Fruit fly (Drosophila melanogaster): ENCODE results near the gene Aldh7A1.
A peak's percentile ranks its signal among the peaks of the same experiment; 100 is the strongest.

Gene Aldh7A1

DNA sequence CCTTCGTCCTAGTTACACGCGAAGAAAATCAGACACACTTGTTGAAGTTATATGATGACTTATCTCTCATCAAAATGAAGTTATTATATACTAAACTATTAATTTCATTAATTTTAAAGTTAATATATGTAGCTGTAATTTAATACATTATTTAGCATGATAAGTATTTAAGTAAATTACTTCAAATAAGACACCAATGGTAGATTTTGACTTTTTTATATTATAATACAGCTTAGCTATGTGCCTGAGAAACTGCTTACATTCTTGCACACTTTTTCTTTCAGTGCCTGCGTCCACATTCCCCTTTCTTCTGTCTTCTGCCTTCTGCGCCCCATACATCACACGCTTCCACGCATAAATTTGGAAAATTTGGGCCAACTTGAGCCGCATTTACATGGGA is 17.1 kb downstream of the Aldh7A1 start (continued):
- no peak for TF ChIP-seq Elba2 (GFP tag; optimal IDR thresholded peaks at IDR 0.05)
- TF ChIP-seq dm (GFP tag; optimal IDR thresholded peaks at IDR 0.05), result no peak
- TF ChIP-seq CG17568 (GFP tag; optimal IDR thresholded peaks at IDR 0.05), result no peak
- TF ChIP-seq Aef1 (GFP tag; IDR thresholded peaks at IDR 0.05), result no peak
- no peak for TF ChIP-seq CG11695 (GFP tag; IDR thresholded peaks at IDR 0.05)
- no peak for TF ChIP-seq crc (GFP tag; optimal IDR thresholded peaks at IDR 0.05)
- no peak for TF ChIP-seq rib (GFP tag; IDR thresholded peaks at IDR 0.05)
- no peak for TF ChIP-seq CG14667 (GFP tag; IDR thresholded peaks at IDR 0.05)
- no peak for TF ChIP-seq Dek (tag; optimal IDR thresholded peaks at IDR 0.05)
- no peak for TF ChIP-seq cato (GFP tag; optimal IDR thresholded peaks at IDR 0.05; ENCODE audit: borderline replicate concordance)
- TF ChIP-seq CG17385 (GFP tag; optimal IDR thresholded peaks at IDR 0.05), result peak; percentile 8
- no peak for TF ChIP-seq fd102C (GFP tag; optimal IDR thresholded peaks at IDR 0.05)
- TF ChIP-seq bsh (GFP tag; optimal IDR thresholded peaks at IDR 0.05), result peak in 1 of 2 experiments; percentile 47
- TF ChIP-seq psq (GFP tag; optimal IDR thresholded peaks at IDR 0.05), result no peak
- no peak for TF ChIP-seq CG12299 (tag; optimal IDR thresholded peaks at IDR 0.05)
- peak; percentile 5 for TF ChIP-seq CG6765 (GFP tag; optimal IDR thresholded peaks at IDR 0.05)
- no peak for TF ChIP-seq scrt (GFP tag; optimal IDR thresholded peaks at IDR 0.05)
- no peak for TF ChIP-seq CG6254 (GFP tag; optimal IDR thresholded peaks at IDR 0.05)
- no peak for TF ChIP-seq MESR4 (GFP tag; optimal IDR thresholded peaks at IDR 0.05)
- TF ChIP-seq CG14965 (GFP tag; optimal IDR thresholded peaks at IDR 0.05; ENCODE audit: borderline replicate concordance), result no peak
- TF ChIP-seq BtbVII (GFP tag; optimal IDR thresholded peaks at IDR 0.05), result no peak
- TF ChIP-seq Xrp1 (GFP tag; IDR thresholded peaks at IDR 0.05), result peak; percentile 27; the same call in 1 of the 2 replicates
- peak; percentile 55 for TF ChIP-seq grau (tag; optimal IDR thresholded peaks at IDR 0.05)
- TF ChIP-seq hth (optimal IDR thresholded peaks at IDR 0.05), result no peak
- no peak for TF ChIP-seq tgo (GFP tag; IDR thresholded peaks at IDR 0.05)
- TF ChIP-seq CG11093 (GFP tag; IDR thresholded peaks at IDR 0.05), result no peak
- no peak for TF ChIP-seq Eip74EF (GFP tag; optimal IDR thresholded peaks at IDR 0.05)
- TF ChIP-seq dysf (GFP tag; IDR thresholded peaks at IDR 0.05), result 0 out of 3 replicates have a peak, but pooled peaks have one; percentile 29
- no peak for TF ChIP-seq CG13287 (GFP tag; IDR thresholded peaks at IDR 0.05; ENCODE audit: partially characterized antibody)
- TF ChIP-seq PHDP (tag; optimal IDR thresholded peaks at IDR 0.05), result peak; percentile 36
- no peak for TF ChIP-seq CG1603 (tag; optimal IDR thresholded peaks at IDR 0.05)
- TF ChIP-seq CG7271 (tag; optimal IDR thresholded peaks at IDR 0.05), result no peak
- TF ChIP-seq CG31388 (GFP tag; optimal IDR thresholded peaks at IDR 0.05), result no peak
- no peak for TF ChIP-seq inv (GFP tag; IDR thresholded peaks at IDR 0.05; ENCODE audit: partially characterized antibody)
- TF ChIP-seq pnt (GFP tag; optimal IDR thresholded peaks at IDR 0.05), result no peak
- peak; percentile 25 for TF ChIP-seq CG30403 (GFP tag; optimal IDR thresholded peaks at IDR 0.05)
- TF ChIP-seq sug (tag; optimal IDR thresholded peaks at IDR 0.05), result no peak
- no peak for TF ChIP-seq CG9797 (GFP tag; optimal IDR thresholded peaks at IDR 0.05)
- no peak for TF ChIP-seq chif (GFP tag; optimal IDR thresholded peaks at IDR 0.05)
- TF ChIP-seq CG6854 (GFP tag; optimal IDR thresholded peaks at IDR 0.05), result peak; percentile 15
- TF ChIP-seq mld (GFP tag; IDR thresholded peaks at IDR 0.05; ENCODE audit: partially characterized antibody), result no peak
- TF ChIP-seq CG32772 (GFP tag; IDR thresholded peaks at IDR 0.05), result no peak
- TF ChIP-seq CG31365 (tag; optimal IDR thresholded peaks at IDR 0.05), result no peak
- TF ChIP-seq CG9437 (GFP tag; optimal IDR thresholded peaks at IDR 0.05), result peak; percentile 16
- no peak for TF ChIP-seq Bdp1 (GFP tag; optimal IDR thresholded peaks at IDR 0.05)
- TF ChIP-seq schlank (tag; optimal IDR thresholded peaks at IDR 0.05), result no peak
- no peak for TF ChIP-seq CG34224 (GFP tag; IDR thresholded peaks at IDR 0.05; ENCODE audit: partially characterized antibody)
- no peak for TF ChIP-seq CG10654 (GFP tag; optimal IDR thresholded peaks at IDR 0.05)
- TF ChIP-seq Doc3 (GFP tag; IDR thresholded peaks at IDR 0.05; ENCODE audit: partially characterized antibody), result no peak
- no peak for TF ChIP-seq cas (GFP tag; IDR thresholded peaks at IDR 0.05)
- peak; percentile 28 for TF ChIP-seq cwo (GFP tag; optimal IDR thresholded peaks at IDR 0.05)

Measured in whole organism, embryonic.